Fruit fly (Drosophila melanogaster) whole organism, embryonic: ENCODE data around the gene CG7945.
A peak's percentile ranks its signal among the peaks of the same experiment; 100 is the strongest.

ENCODE experiments used
- Awh ChIP-seq: fragments of 200-800 bp; sonication (Bioruptor generic); IDR thresholded peaks from 2 replicates; pipeline ENCODE4, ENCODE4 v1.3.6; 2022; ENCODE audit warnings: missing biosample characterization, missing genetic modification characterization
- Blimp-1 ChIP-seq: fragments of 200-800 bp; sonication (Bioruptor generic); optimal IDR thresholded peaks from 3 replicates; lab custom pipeline; 2018; ENCODE audit warnings: missing biosample characterization, missing genetic modification characterization, mild to moderate bottlenecking, moderate library complexity, missing genetic modification reagents
- CG10431 ChIP-seq: fragments of 200-800 bp; sonication (Bioruptor generic); optimal IDR thresholded peaks from 3 replicates; lab custom pipeline; 2018; ENCODE audit warnings: missing biosample characterization, mild to moderate bottlenecking, missing genetic modification characterization
- CG12744 ChIP-seq: fragments of 200-800 bp; sonication (Bioruptor generic); optimal IDR thresholded peaks from 2 replicates; lab custom pipeline; 2016; ENCODE audit warnings: missing biosample characterization, missing genetic modification characterization
- CG13624 ChIP-seq: fragments of 200-800 bp; sonication (Bioruptor generic); optimal IDR thresholded peaks from 2 replicates; lab custom pipeline; 2016; ENCODE audit warnings: missing biosample characterization, missing genetic modification characterization
- CG1529 ChIP-seq: fragments of 200-800 bp; sonication (Bioruptor generic); optimal IDR thresholded peaks from 3 replicates; lab custom pipeline; 2018; ENCODE audit warnings: missing biosample characterization, missing genetic modification characterization
- CG15514 ChIP-seq: fragments of 200-800 bp; sonication (Bioruptor generic); optimal IDR thresholded peaks from 3 replicates; lab custom pipeline; 2017; ENCODE audit warnings: missing biosample characterization, missing genetic modification characterization, mild to moderate bottlenecking, moderate library complexity, missing genetic modification reagents
- CG17328 ChIP-seq: fragments of 200-800 bp; sonication (Bioruptor generic); IDR thresholded peaks from 2 replicates; pipeline ENCODE4 v1.3.6; 2022; ENCODE audit warnings: missing biosample characterization, missing genetic modification characterization
- CG30020 ChIP-seq: fragments of 200-800 bp; optimal IDR thresholded peaks from 2 replicates; lab custom pipeline; 2019; ENCODE audit warnings: missing biosample characterization, mild to moderate bottlenecking, missing genetic modification characterization, moderate library complexity
- CG32772 ChIP-seq: fragments of 200-800 bp; sonication (Bioruptor generic); IDR thresholded peaks from 2 replicates; pipeline ENCODE4 v1.3.6; 2022; ENCODE audit warnings: missing biosample characterization, missing genetic modification characterization
- CG6689 ChIP-seq: fragments of 200-800 bp; sonication (Bioruptor generic); IDR thresholded peaks from 2 replicates; pipeline ENCODE4 v1.3.6; 2022; ENCODE audit warnings: missing biosample characterization, missing genetic modification characterization
- CG8359 ChIP-seq: fragments of 200-800 bp; sonication (Bioruptor generic); optimal IDR thresholded peaks from 2 replicates; lab custom pipeline; 2017; ENCODE audit warnings: missing biosample characterization, mild to moderate bottlenecking, missing genetic modification characterization, borderline replicate concordance
- CkIIα-i1 ChIP-seq: fragments of 200-800 bp; sonication (Bioruptor generic); IDR thresholded peaks from 2 replicates; pipeline ENCODE4 v1.3.6; 2022; ENCODE audit warnings: missing biosample characterization, missing genetic modification characterization
- D19A ChIP-seq: fragments of 200-800 bp; optimal IDR thresholded peaks from 3 replicates; lab custom pipeline; 2019; ENCODE audit warnings: missing biosample characterization, mild to moderate bottlenecking, missing genetic modification characterization, moderate library complexity
- Ets65A ChIP-seq: fragments of 200-800 bp; sonication (Bioruptor generic); peaks from one replicate; lab custom pipeline; 2016; ENCODE audit warnings: missing biosample characterization, missing genetic modification characterization
- Ets97D ChIP-seq: fragments of 200-800 bp; sonication (Bioruptor generic); optimal IDR thresholded peaks from 3 replicates; lab custom pipeline; 2016; ENCODE audit warnings: missing biosample characterization, missing genetic modification characterization
- Gsc ChIP-seq: fragments of 200-800 bp; sonication (Bioruptor generic); IDR thresholded peaks from 2 replicates; pipeline ENCODE4 v1.3.6; 2022; ENCODE audit warnings: missing biosample characterization, missing genetic modification characterization
- Kr ChIP-seq: fragments of 200-800 bp; sonication (Bioruptor generic); optimal IDR thresholded peaks from 2 replicates; lab custom pipeline; 2017; ENCODE audit warnings: missing biosample characterization, mild to moderate bottlenecking, missing genetic modification characterization
- Med ChIP-seq: fragments of 200-800 bp; sonication (Bioruptor generic); peaks from one replicate; lab custom pipeline; 2016; ENCODE audit warnings: missing biosample characterization, missing genetic modification characterization, mild to moderate bottlenecking, inconsistent platforms, moderate library complexity
- NfI ChIP-seq: fragments of 200-800 bp; sonication (Bioruptor generic); optimal IDR thresholded peaks from 3 replicates; lab custom pipeline; 2018; ENCODE audit warnings: missing biosample characterization, mild to moderate bottlenecking, missing genetic modification characterization, moderate library complexity
- Oli ChIP-seq: fragments of 200-800 bp; sonication (Bioruptor generic); optimal IDR thresholded peaks from 2 replicates; lab custom pipeline; 2018; ENCODE audit warnings: missing biosample characterization, mild to moderate bottlenecking, missing genetic modification characterization, moderate library complexity
- Pdp1 ChIP-seq, 2 experiments: fragments of 200-800 bp; sonication (Bioruptor generic); optimal IDR thresholded peaks; 3 replicates each; lab custom pipeline; 2016; ENCODE audit warnings: missing biosample characterization in 2 of 2, missing genetic modification characterization in 2 of 2, mild to moderate bottlenecking in 1 of 2, moderate library complexity in 1 of 2
- Trl ChIP-seq, 3 experiments: fragments of >200 bp in 2 of 3; fragments of 200-800 bp in 1 of 3; sonication (Bioruptor generic) in 1 of 3; optimal IDR thresholded peaks; 2 replicates in 1 of 3; 3 replicates in 2 of 3; lab custom pipeline; 2016 to 2017; ENCODE audit warnings: missing biosample characterization in 1 of 3, missing genetic modification characterization in 1 of 3
- bigmax ChIP-seq: fragments of 200-800 bp; sonication (Bioruptor generic); optimal IDR thresholded peaks from 2 replicates; lab custom pipeline; 2018; ENCODE audit warnings: missing biosample characterization, mild to moderate bottlenecking, missing genetic modification characterization
- bowl ChIP-seq: fragments of 200-800 bp; sonication (Bioruptor generic); IDR thresholded peaks from 2 replicates; pipeline ENCODE4 v1.3.6; 2022; ENCODE audit warnings: missing biosample characterization, missing genetic modification characterization
- caup ChIP-seq: fragments of 200-800 bp; sonication (Bioruptor generic); optimal IDR thresholded peaks from 3 replicates; lab custom pipeline; 2017; ENCODE audit warnings: missing biosample characterization, mild to moderate bottlenecking, missing genetic modification characterization, moderate library complexity; ENCODE audit not compliant: severe bottlenecking
- chif ChIP-seq, 2 experiments: fragments of 200-800 bp; sonication (Bioruptor generic); optimal IDR thresholded peaks; 3 replicates each; lab custom pipeline; 2016; ENCODE audit warnings: missing biosample characterization in 2 of 2, missing genetic modification characterization in 2 of 2
- ewg ChIP-seq: fragments of 200-800 bp; sonication (Bioruptor generic); optimal IDR thresholded peaks from 3 replicates; lab custom pipeline; 2017; ENCODE audit warnings: mild to moderate bottlenecking, missing biosample characterization, missing genetic modification reagents, missing genetic modification characterization
- hbn ChIP-seq: fragments of 200-800 bp; sonication (Bioruptor generic); IDR thresholded peaks from 2 replicates; pipeline ENCODE4 v1.3.6; 2022; ENCODE audit warnings: missing biosample characterization, missing genetic modification characterization; ENCODE audit not compliant: partially characterized antibody
- klu ChIP-seq: fragments of 200-800 bp; sonication (Bioruptor generic); IDR thresholded peaks from 2 replicates; pipeline ENCODE4 v1.3.6; 2022; ENCODE audit warnings: missing biosample characterization, missing genetic modification characterization
- kni ChIP-seq: fragments of 200-800 bp; sonication (Bioruptor generic); optimal IDR thresholded peaks from 3 replicates; lab custom pipeline; 2017; ENCODE audit warnings: mild to moderate bottlenecking, missing biosample characterization, missing genetic modification reagents, missing genetic modification characterization
- lab ChIP-seq: fragments of 200-800 bp; sonication (Bioruptor generic); optimal IDR thresholded peaks from 3 replicates; lab custom pipeline; 2017; ENCODE audit warnings: missing biosample characterization, missing genetic modification characterization, mild to moderate bottlenecking, moderate library complexity, missing genetic modification reagents
- nom ChIP-seq: fragments of 200-800 bp; sonication (Bioruptor generic); optimal IDR thresholded peaks from 2 replicates; lab custom pipeline; 2017; ENCODE audit warnings: missing biosample characterization, missing genetic modification characterization, mild to moderate bottlenecking, moderate library complexity, missing genetic modification reagents
- oc ChIP-seq: fragments of 200-800 bp; sonication (Bioruptor generic); optimal IDR thresholded peaks from 2 replicates; lab custom pipeline; 2018; ENCODE audit warnings: missing biosample characterization, mild to moderate bottlenecking, missing genetic modification characterization, moderate library complexity
- odd ChIP-seq: fragments of 200-800 bp; sonication (Bioruptor generic); optimal IDR thresholded peaks from 2 replicates; lab custom pipeline; 2017; ENCODE audit warnings: missing biosample characterization, mild to moderate bottlenecking, missing genetic modification characterization
- pita ChIP-seq: fragments of 200-800 bp; sonication (Bioruptor generic); optimal IDR thresholded peaks from 2 replicates; lab custom pipeline; 2017; ENCODE audit warnings: missing biosample characterization, mild to moderate bottlenecking, missing genetic modification characterization
- sc ChIP-seq, 3 experiments: fragments of >200 bp in 2 of 3; fragments of 200-800 bp in 1 of 3; sonication (Bioruptor generic) in 1 of 3; optimal IDR thresholded peaks; 2 replicates in 2 of 3; 3 replicates in 1 of 3; lab custom pipeline; 2017; ENCODE audit warnings: mild to moderate bottlenecking in 1 of 3, missing biosample characterization in 1 of 3, missing genetic modification characterization in 1 of 3, missing genetic modification reagents in 1 of 3
- sens ChIP-seq: fragments of 200-800 bp; sonication (Bioruptor generic); peaks from one replicate; lab custom pipeline; 2016; ENCODE audit warnings: missing biosample characterization, missing genetic modification characterization
- sens-2 ChIP-seq: fragments of 200-800 bp; sonication (Bioruptor generic); IDR thresholded peaks from 2 replicates; pipeline ENCODE4 v1.3.6; 2022; ENCODE audit warnings: missing biosample characterization, missing genetic modification characterization
- shn ChIP-seq: fragments of 200-800 bp; sonication (Bioruptor generic); optimal IDR thresholded peaks from 3 replicates; lab custom pipeline; 2016; ENCODE audit warnings: missing biosample characterization, missing genetic modification characterization
- sob ChIP-seq: fragments of 200-800 bp; sonication (Bioruptor generic); IDR thresholded peaks from 2 replicates; pipeline ENCODE4 v1.3.6; 2022; ENCODE audit warnings: missing biosample characterization, missing genetic modification characterization
- sqz ChIP-seq: fragments of 200-800 bp; sonication (Bioruptor generic); optimal IDR thresholded peaks from 3 replicates; lab custom pipeline; 2018; ENCODE audit warnings: missing biosample characterization, mild to moderate bottlenecking, missing genetic modification characterization
- trh ChIP-seq: fragments of 200-800 bp; sonication (Bioruptor generic); optimal IDR thresholded peaks from 2 replicates; lab custom pipeline; 2016; ENCODE audit warnings: missing biosample characterization, missing genetic modification characterization
- wek ChIP-seq: fragments of 200-800 bp; sonication (Bioruptor generic); optimal IDR thresholded peaks from 3 replicates; lab custom pipeline; 2018; ENCODE audit warnings: missing biosample characterization, mild to moderate bottlenecking, missing genetic modification characterization, moderate library complexity
- wor ChIP-seq: fragments of 200-800 bp; sonication (Bioruptor generic); IDR thresholded peaks from 2 replicates; pipeline ENCODE4 v1.3.6; 2022; ENCODE audit warnings: missing biosample characterization, missing genetic modification characterization

Gene CG7945

DNA sequence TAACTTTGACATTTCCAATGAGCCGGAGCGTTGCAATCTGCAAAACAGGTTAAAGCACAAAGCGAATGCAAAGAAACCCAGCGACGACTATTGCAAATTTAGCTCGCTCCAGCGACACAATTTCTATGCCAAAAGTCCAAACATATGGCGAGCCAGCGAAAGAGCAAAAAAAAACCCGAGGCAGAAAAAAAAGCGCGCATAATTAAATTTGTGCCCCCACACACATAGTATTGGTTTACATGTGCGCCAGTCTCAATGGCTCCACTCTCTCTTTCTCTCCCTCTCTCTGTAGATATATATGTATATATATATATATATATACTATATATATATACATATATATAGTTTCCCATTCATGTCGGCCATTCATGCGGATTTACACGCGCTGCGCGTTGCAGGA, 16.7 kb upstream of the CG7945 start:
- TF ChIP-seq Gsc, result no peak
- no peak for TF ChIP-seq klu (GFP tag; lab: Robert Waterston, UW)
- TF ChIP-seq NfI (GFP tag; lab: Kevin White, UChicago), result no peak
- no peak for TF ChIP-seq CG1529 (GFP tag; lab: Kevin White, UChicago)
- TF ChIP-seq Awh (GFP tag; lab: Robert Waterston, UW), result no peak
- peak; percentile 66 for TF ChIP-seq sqz (GFP tag; lab: Kevin White, UChicago)
- no peak for TF ChIP-seq D19A (tag; lab: Kevin White, UChicago)
- TF ChIP-seq Oli (tag; lab: Kevin White, UChicago), result no peak
- no peak for TF ChIP-seq CG10431
- no peak for TF ChIP-seq oc (tag; lab: Kevin White, UChicago)
- TF ChIP-seq Trl (optimal IDR thresholded peaks at IDR 0.05; lab: Kevin White, UChicago), result peak; percentile 18 to 50
- no peak for TF ChIP-seq Trl (GFP tag; optimal IDR thresholded peaks at IDR 0.05; lab: Kevin White, UChicago)
- TF ChIP-seq nom, result no peak
- 0 out of 2 replicates have a peak, but pooled peaks have one; percentile 23 for TF ChIP-seq CG32772 (GFP tag; lab: Robert Waterston, UW)
- TF ChIP-seq CG13624, result no peak
- TF ChIP-seq CG30020 (tag; lab: Kevin White, UChicago), result no peak
- no peak for TF ChIP-seq chif (GFP tag; optimal IDR thresholded peaks at IDR 0.05; lab: Kevin White, UChicago)
- TF ChIP-seq ewg (GFP tag; lab: Kevin White, UChicago), result peak; percentile 38
- TF ChIP-seq sens-2 (GFP tag; lab: Robert Waterston, UW), result no peak
- no peak for TF ChIP-seq CG15514 (GFP tag; lab: Kevin White, UChicago)
- TF ChIP-seq, all 482 proteins: peak for 4

DNA sequence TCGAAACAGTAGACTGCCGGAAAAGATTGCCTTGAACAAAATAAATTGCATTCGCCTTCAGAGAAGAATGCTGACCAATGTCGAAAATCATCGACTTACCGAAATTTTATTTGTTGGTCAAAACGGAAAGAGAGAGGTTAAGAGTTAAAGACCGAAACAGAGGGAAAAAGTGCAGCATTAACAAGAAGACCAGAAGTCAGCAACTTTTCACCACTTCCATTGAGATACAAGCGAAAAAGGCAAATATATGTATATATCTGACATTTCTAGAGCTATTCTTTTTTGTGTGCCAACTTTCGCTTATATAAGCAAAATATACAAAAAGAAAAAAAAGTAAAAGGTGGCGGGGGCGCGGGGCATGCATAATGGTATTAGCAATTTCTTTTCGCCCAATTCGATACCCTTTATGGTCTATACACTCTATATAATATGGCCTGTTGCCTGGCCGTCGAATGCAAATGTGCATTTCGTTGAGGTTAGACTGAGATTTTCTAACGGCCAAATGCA, 16.0 kb upstream of the CG7945 start:
- TF ChIP-seq Pdp1 (GFP tag; optimal IDR thresholded peaks at IDR 0.05; lab: Kevin White, UChicago) (peak in 1 of 2 experiments; percentile 53), sens (GFP tag; lab: Kevin White, UChicago) (peak; percentile 53), odd (GFP tag; lab: Kevin White, UChicago) (no peak), Med (peak; percentile 8), pita (no peak), Blimp-1 (GFP tag; lab: Kevin White, UChicago) (peak; percentile 12), kni (peak; percentile 12), trh (no peak)

dm6 chr3L:15538582-15539490, 14.9 kb upstream of the CG7945 start:
- TF ChIP-seq Ets65A (peak; percentile 40), wor (no peak), Kr (GFP tag; lab: Kevin White, UChicago) (no peak), CkIIα-i1 (GFP tag; lab: Robert Waterston, UW) (no peak), bowl (GFP tag; lab: Robert Waterston, UW) (no peak), caup (GFP tag; lab: Kevin White, UChicago) (no peak), NfI (GFP tag; lab: Kevin White, UChicago) (no peak), CG17328 (GFP tag; lab: Robert Waterston, UW) (no peak), sob (GFP tag; lab: Robert Waterston, UW) (no peak), CG6689 (GFP tag; lab: Robert Waterston, UW) (no peak), shn (no peak), hbn (GFP tag; lab: Robert Waterston, UW) (no peak), Ets97D (GFP tag; lab: Kevin White, UChicago) (no peak), CG8359 (no peak), wek (GFP tag; lab: Kevin White, UChicago) (no peak), bigmax (GFP tag; lab: Kevin White, UChicago) (no peak), CG12744 (no peak), lab (GFP tag; lab: Kevin White, UChicago) (peak; percentile 2), sc (optimal IDR thresholded peaks at IDR 0.05; lab: Kevin White, UChicago) (no peak), sc (GFP tag; optimal IDR thresholded peaks at IDR 0.05; lab: Kevin White, UChicago) (no peak)
